Worm (Caenorhabditis elegans) whole organism, young adult: ENCODE measurements around the gene F40G9.17.

Experiments
- C06A6.2 ChIP-seq: fragments of 200-800 bp; sonication (Bioruptor generic); conservative IDR thresholded peaks from 2 replicates; pipeline ENCODE4 v1.3.6; 2022; ENCODE audit warnings: missing genetic modification characterization, missing compliant biosample characterization
- D2030.7 ChIP-seq: fragments of 200-800 bp; sonication (Bioruptor generic); IDR thresholded peaks from 2 replicates; pipeline ENCODE4 v1.3.6; 2022; ENCODE audit warnings: missing genetic modification reagents, missing genetic modification characterization, missing compliant biosample characterization
- F49E8.2 ChIP-seq: sonication (generic microtip); optimal IDR thresholded peaks from 3 replicates; lab custom pipeline; 2017; ENCODE audit warnings: missing genetic modification characterization, mild to moderate bottlenecking, missing compliant biosample characterization, antibody characterized with exemption, moderate library complexity; ENCODE audit not compliant: insufficient read depth
- F55B11.4 ChIP-seq: sonication (generic microtip); optimal IDR thresholded peaks from 2 replicates; lab custom pipeline; 2016; ENCODE audit warnings: missing compliant biosample characterization, missing genetic modification characterization, borderline replicate concordance; ENCODE audit not compliant: insufficient read depth
- F57A8.1 ChIP-seq: fragments of 200-800 bp; sonication (Bioruptor generic); optimal IDR thresholded peaks from 2 replicates; lab custom pipeline; 2018; ENCODE audit warnings: mild to moderate bottlenecking, missing genetic modification characterization, moderate library complexity, missing compliant biosample characterization
- K12H6.12 ChIP-seq: fragments of 200-800 bp; sonication (Bioruptor generic); optimal IDR thresholded peaks from 2 replicates; lab custom pipeline; 2018; ENCODE audit warnings: mild to moderate bottlenecking, missing genetic modification characterization, missing compliant biosample characterization
- athp-1 ChIP-seq: sonication (generic microtip); optimal IDR thresholded peaks from 2 replicates; lab custom pipeline; 2017; ENCODE audit warnings: mild to moderate bottlenecking, missing genetic modification characterization, missing compliant biosample characterization
- ceh-79 ChIP-seq: sonication (generic microtip); optimal IDR thresholded peaks from 2 replicates; lab custom pipeline; 2017; ENCODE audit warnings: mild to moderate bottlenecking, missing genetic modification characterization, missing compliant biosample characterization
- dox-1 ChIP-seq: fragments of 200-800 bp; sonication (Bioruptor generic); IDR thresholded peaks from 2 replicates; pipeline ENCODE4 v1.3.6; 2022; ENCODE audit warnings: missing genetic modification reagents, missing genetic modification characterization, missing compliant biosample characterization
- mes-4 ChIP-seq: sonication (generic microtip); optimal IDR thresholded peaks from 2 replicates; lab custom pipeline; 2016; ENCODE audit warnings: missing genotype, missing genetic modification characterization, missing compliant biosample characterization
- snpc-4 ChIP-seq, 5 experiments: fragments of 150-350 bp in 1 of 5; sonication (generic microtip) in 4 of 5; optimal IDR thresholded peaks; 2 replicates each; lab custom pipeline; 2014 to 2018; ENCODE audit warnings: missing genetic modification characterization in 5 of 5, missing biosample characterization in 3 of 5, antibody characterized with exemption in 2 of 5, mild to moderate bottlenecking in 2 of 5, missing compliant biosample characterization in 2 of 5, missing genotype in 2 of 5, moderate library complexity in 2 of 5, missing genetic modification reagents in 1 of 5

- TF ChIP-seq mes-4 (tag; lab: Kevin White, UChicago), result no peak
- no peak for TF ChIP-seq F57A8.1 (GFP tag; lab: Kevin White, UChicago)
- TF ChIP-seq C06A6.2 (GFP tag; lab: Robert Waterston, UW), result no peak
- TF ChIP-seq F49E8.2 (tag; lab: Kevin White, UChicago), result no peak
- no peak for TF ChIP-seq snpc-4 (GFP tag; optimal IDR thresholded peaks at IDR 0.05; lab: Kevin White, UChicago)
- TF ChIP-seq snpc-4 (tag; optimal IDR thresholded peaks at IDR 0.05; lab: Kevin White, UChicago), result no peak
- TF ChIP-seq F55B11.4, result no peak
- no peak for TF ChIP-seq K12H6.12 (tag; lab: Kevin White, UChicago)
- no peak for TF ChIP-seq D2030.7 (GFP tag; lab: Robert Waterston, UW)
- no peak for TF ChIP-seq ceh-79
- TF ChIP-seq dox-1 (GFP tag; lab: Robert Waterston, UW), result no peak
- no peak for TF ChIP-seq athp-1
These were observed 22.6 kb upstream of the F40G9.17 start, which contains the start of the genes F40G9.9 and F40G9.12 for ce11 chrIII:171617-172016.
